Worm (Caenorhabditis elegans) whole organism, mixed stage, embryonic: Measurements from ENCODE around the gene atgl-1.

ENCODE experiments used
- M03D4.4 ChIP-seq: sonication (generic microtip); optimal IDR thresholded peaks from 2 replicates; lab custom pipeline; 2017; ENCODE audit warnings: mild to moderate bottlenecking, missing genetic modification characterization, missing compliant biosample characterization
- blmp-1 ChIP-seq: fragments of 150-350 bp; optimal IDR thresholded peaks from 2 replicates; lab custom pipeline; 2014; ENCODE audit warnings: missing biosample characterization, missing genetic modification characterization
- lin-13 ChIP-seq: fragments of 150-350 bp; optimal IDR thresholded peaks from 2 replicates; lab custom pipeline; 2014; ENCODE audit warnings: missing biosample characterization, missing genetic modification characterization
- mab-5 ChIP-seq: fragments of 150-350 bp; optimal IDR thresholded peaks from 2 replicates; lab custom pipeline; 2014; ENCODE audit warnings: missing biosample characterization, missing genetic modification characterization
- nhr-2 ChIP-seq: fragments of 150-350 bp; optimal IDR thresholded peaks from 2 replicates; lab custom pipeline; 2014; ENCODE audit warnings: missing biosample characterization, missing genetic modification characterization
- snpc-4 ChIP-seq: fragments of 150-350 bp; optimal IDR thresholded peaks from 2 replicates; lab custom pipeline; 2014; ENCODE audit warnings: missing biosample characterization, missing genetic modification characterization
- unc-39 ChIP-seq: fragments of 150-350 bp; optimal IDR thresholded peaks from 2 replicates; lab custom pipeline; 2014; ENCODE audit warnings: missing biosample characterization, missing genetic modification characterization

DNA sequence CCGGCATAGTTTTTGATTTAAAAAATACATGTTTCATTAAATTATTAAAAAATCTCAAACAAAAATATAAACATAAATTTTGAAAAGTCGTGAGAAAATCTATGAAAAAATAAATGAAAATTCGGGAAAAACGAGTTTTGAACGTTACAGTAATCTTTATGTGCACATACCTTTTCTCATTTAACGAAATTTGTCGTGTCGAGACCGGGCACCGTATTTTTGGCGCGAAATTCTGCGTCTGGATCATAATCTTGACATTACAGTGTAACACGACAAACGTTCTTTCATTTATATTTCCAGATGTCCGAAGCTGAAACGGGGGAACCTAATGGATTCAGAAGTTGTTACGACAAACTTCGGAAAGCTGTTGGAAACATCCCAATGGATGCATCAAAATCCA, 29.7 kb downstream of the atgl-1 start, which contains the start of gene C16A3.2:
- no peak for TF ChIP-seq unc-39
- no peak for TF ChIP-seq mab-5 (tag; lab: Kevin White, UChicago)
- no peak for TF ChIP-seq nhr-2 (tag; lab: Kevin White, UChicago)
- no peak for TF ChIP-seq snpc-4
- TF ChIP-seq M03D4.4 (tag; lab: Kevin White, UChicago) = no peak
- no peak for TF ChIP-seq lin-13 (tag; lab: Kevin White, UChicago)
- TF ChIP-seq blmp-1 = no peak
